Fruit fly (Drosophila melanogaster) whole organism, embryonic: ENCODE measurements around the gene qm.

Experiments
- Antp ChIP-seq: fragments of 200-800 bp; sonication (Bioruptor generic); optimal IDR thresholded peaks from 3 replicates; lab custom pipeline; 2016; ENCODE audit warnings: missing biosample characterization, missing genetic modification characterization
- Asciz ChIP-seq: fragments of 200-800 bp; sonication (Bioruptor generic); optimal IDR thresholded peaks from 2 replicates; lab custom pipeline; 2017; ENCODE audit warnings: missing biosample characterization, mild to moderate bottlenecking, missing genetic modification characterization, missing genetic modification reagents
- B-H2 ChIP-seq: fragments of 200-800 bp; sonication (Bioruptor generic); optimal IDR thresholded peaks from 2 replicates; lab custom pipeline; 2018; ENCODE audit warnings: missing biosample characterization, mild to moderate bottlenecking, missing genetic modification characterization
- CG10209 ChIP-seq: fragments of 200-800 bp; sonication (Bioruptor generic); optimal IDR thresholded peaks from 3 replicates; lab custom pipeline; 2017; ENCODE audit warnings: missing biosample characterization, mild to moderate bottlenecking, missing genetic modification characterization, missing genetic modification reagents
- CG10274 ChIP-seq: fragments of 200-800 bp; sonication (Bioruptor generic); optimal IDR thresholded peaks from 3 replicates; lab custom pipeline; 2017; ENCODE audit warnings: missing biosample characterization, mild to moderate bottlenecking, missing genetic modification characterization
- CG10366 ChIP-seq: fragments of 200-800 bp; sonication (Bioruptor generic); IDR thresholded peaks from 2 replicates; pipeline ENCODE4 v1.3.6; 2022; ENCODE audit warnings: missing biosample characterization, missing genetic modification characterization
- CG10543 ChIP-seq: fragments of 200-800 bp; sonication (Bioruptor generic); optimal IDR thresholded peaks from 3 replicates; lab custom pipeline; 2017; ENCODE audit warnings: missing biosample characterization, mild to moderate bottlenecking, missing genetic modification characterization, moderate library complexity
- CG10979 ChIP-seq: fragments of 200-800 bp; sonication (Bioruptor generic); optimal IDR thresholded peaks from 2 replicates; lab custom pipeline; 2018; ENCODE audit warnings: missing biosample characterization, mild to moderate bottlenecking, missing genetic modification characterization, moderate library complexity
- CG12744 ChIP-seq: fragments of 200-800 bp; sonication (Bioruptor generic); optimal IDR thresholded peaks from 2 replicates; lab custom pipeline; 2016; ENCODE audit warnings: missing biosample characterization, missing genetic modification characterization
- CG13894 ChIP-seq: fragments of 200-800 bp; sonication (Bioruptor generic); optimal IDR thresholded peaks from 3 replicates; lab custom pipeline; 2018; ENCODE audit warnings: missing biosample characterization, mild to moderate bottlenecking, missing genetic modification characterization, moderate library complexity
- CG14710 ChIP-seq: fragments of 200-800 bp; sonication (Bioruptor generic); optimal IDR thresholded peaks from 3 replicates; lab custom pipeline; 2019; ENCODE audit warnings: missing biosample characterization, mild to moderate bottlenecking, missing genetic modification characterization, moderate library complexity
- CG1603 ChIP-seq: fragments of 200-800 bp; sonication (Bioruptor generic); optimal IDR thresholded peaks from 2 replicates; lab custom pipeline; 2019; ENCODE audit warnings: missing biosample characterization, mild to moderate bottlenecking, missing genetic modification characterization, moderate library complexity
- CG17359 ChIP-seq: fragments of 200-800 bp; sonication (Bioruptor generic); optimal IDR thresholded peaks from 3 replicates; lab custom pipeline; 2018; ENCODE audit warnings: missing biosample characterization, mild to moderate bottlenecking, missing genetic modification characterization, moderate library complexity
- CG17829 ChIP-seq: fragments of 200-800 bp; optimal IDR thresholded peaks from 2 replicates; lab custom pipeline; 2019; ENCODE audit warnings: missing biosample characterization, mild to moderate bottlenecking, missing genetic modification characterization, moderate library complexity
- CG18262 ChIP-seq: fragments of 200-800 bp; optimal IDR thresholded peaks from 3 replicates; lab custom pipeline; 2019; ENCODE audit warnings: missing biosample characterization, mild to moderate bottlenecking, missing genetic modification characterization, moderate library complexity
- CG18599 ChIP-seq: fragments of 200-800 bp; sonication (Bioruptor generic); optimal IDR thresholded peaks from 3 replicates; lab custom pipeline; 2017; ENCODE audit warnings: missing biosample characterization, missing genetic modification characterization, mild to moderate bottlenecking, moderate library complexity, missing genetic modification reagents
- CG18764 ChIP-seq: fragments of 200-800 bp; sonication (Bioruptor generic); optimal IDR thresholded peaks from 3 replicates; lab custom pipeline; 2016; ENCODE audit warnings: missing biosample characterization, missing genetic modification characterization
- CG2678 ChIP-seq: fragments of 200-800 bp; sonication (Bioruptor generic); optimal IDR thresholded peaks from 3 replicates; lab custom pipeline; 2019; ENCODE audit warnings: missing biosample characterization, mild to moderate bottlenecking, missing genetic modification characterization, moderate library complexity
- CG2712 ChIP-seq: fragments of 200-800 bp; optimal IDR thresholded peaks from 3 replicates; lab custom pipeline; 2019; ENCODE audit warnings: missing biosample characterization, mild to moderate bottlenecking, missing genetic modification characterization, moderate library complexity
- CG3407 ChIP-seq: fragments of 200-800 bp; sonication (Bioruptor generic); optimal IDR thresholded peaks from 2 replicates; lab custom pipeline; 2018; ENCODE audit warnings: missing biosample characterization, mild to moderate bottlenecking, missing genetic modification characterization
- CG4424 ChIP-seq: fragments of 200-800 bp; sonication (Bioruptor generic); optimal IDR thresholded peaks from 3 replicates; lab custom pipeline; 2016; ENCODE audit warnings: missing biosample characterization, missing genetic modification characterization
- CG5245 ChIP-seq: fragments of 200-800 bp; sonication (Bioruptor generic); optimal IDR thresholded peaks from 3 replicates; lab custom pipeline; 2016; ENCODE audit warnings: missing biosample characterization, missing genetic modification characterization
- CG9215 ChIP-seq: fragments of 200-800 bp; sonication (Bioruptor generic); IDR thresholded peaks from 2 replicates; pipeline ENCODE4 v1.3.6; 2022; ENCODE audit warnings: missing biosample characterization, missing genetic modification characterization
- Elba2 ChIP-seq: fragments of 200-800 bp; sonication (Bioruptor generic); optimal IDR thresholded peaks from 3 replicates; lab custom pipeline; 2016; ENCODE audit warnings: missing biosample characterization, missing genetic modification characterization
- HLHmδ ChIP-seq: fragments of 200-800 bp; sonication (Bioruptor generic); optimal IDR thresholded peaks from 2 replicates; lab custom pipeline; 2018; ENCODE audit warnings: missing biosample characterization, mild to moderate bottlenecking, missing genetic modification characterization, moderate library complexity
- Hr51 ChIP-seq, 2 experiments: fragments of 200-800 bp; sonication (Bioruptor generic); optimal IDR thresholded peaks; 2 replicates in 1 of 2; 3 replicates in 1 of 2; lab custom pipeline; 2016 to 2018; ENCODE audit warnings: missing biosample characterization in 2 of 2, missing genetic modification characterization in 2 of 2, mild to moderate bottlenecking in 1 of 2, moderate library complexity in 1 of 2
- Hr78 ChIP-seq, 2 experiments: fragments of 200-800 bp in 1 of 2; fragments of >200 bp in 1 of 2; sonication (Bioruptor generic) in 1 of 2; optimal IDR thresholded peaks; 2 replicates each; lab custom pipeline; 2017 to 2019; ENCODE audit warnings: missing biosample characterization in 2 of 2, missing genetic modification characterization in 2 of 2, mild to moderate bottlenecking in 1 of 2, moderate library complexity in 1 of 2
- Hsf ChIP-seq: fragments of 200-800 bp; sonication (Bioruptor generic); optimal IDR thresholded peaks from 3 replicates; lab custom pipeline; 2016; ENCODE audit warnings: missing biosample characterization, missing genetic modification characterization
- Meics ChIP-seq: fragments of 200-800 bp; sonication (Bioruptor generic); optimal IDR thresholded peaks from 2 replicates; lab custom pipeline; 2017; ENCODE audit warnings: missing biosample characterization, mild to moderate bottlenecking, missing genetic modification characterization
- Six4 ChIP-seq: fragments of 200-800 bp; sonication (Bioruptor generic); optimal IDR thresholded peaks from 2 replicates; lab custom pipeline; 2016; ENCODE audit warnings: missing biosample characterization, missing genetic modification characterization
- Trl ChIP-seq, 3 experiments: fragments of >200 bp in 2 of 3; fragments of 200-800 bp in 1 of 3; sonication (Bioruptor generic) in 1 of 3; optimal IDR thresholded peaks; 2 replicates in 1 of 3; 3 replicates in 2 of 3; lab custom pipeline; 2016 to 2017; ENCODE audit warnings: missing biosample characterization in 1 of 3, missing genetic modification characterization in 1 of 3
- abd-A ChIP-seq: fragments of 200-800 bp; sonication (Bioruptor generic); optimal IDR thresholded peaks from 3 replicates; lab custom pipeline; 2019; ENCODE audit warnings: missing biosample characterization, mild to moderate bottlenecking, missing genetic modification characterization, moderate library complexity
- cad ChIP-seq: fragments of >200 bp; optimal IDR thresholded peaks from 2 replicates; lab custom pipeline; 2017; ENCODE audit warnings: missing biosample characterization, missing genetic modification characterization
- cg ChIP-seq: fragments of 200-800 bp; sonication (Bioruptor generic); optimal IDR thresholded peaks from 3 replicates; lab custom pipeline; 2019; ENCODE audit warnings: missing biosample characterization, mild to moderate bottlenecking, missing genetic modification characterization, moderate library complexity
- ems ChIP-seq: fragments of 200-800 bp; sonication (Bioruptor generic); optimal IDR thresholded peaks from 3 replicates; lab custom pipeline; 2016; ENCODE audit warnings: missing biosample characterization, missing genetic modification characterization
- exex ChIP-seq: fragments of 200-800 bp; sonication (Bioruptor generic); optimal IDR thresholded peaks from 4 replicates; lab custom pipeline; 2018; ENCODE audit warnings: missing biosample characterization, mild to moderate bottlenecking, missing genetic modification characterization, moderate library complexity
- klu ChIP-seq: fragments of 200-800 bp; sonication (Bioruptor generic); IDR thresholded peaks from 2 replicates; pipeline ENCODE4 v1.3.6; 2022; ENCODE audit warnings: missing biosample characterization, missing genetic modification characterization
- lov ChIP-seq, 2 experiments: fragments of 200-800 bp in 1 of 2; fragments of >200 bp in 1 of 2; sonication (Bioruptor generic) in 1 of 2; IDR thresholded peaks in 1 of 2; optimal IDR thresholded peaks in 1 of 2; 2 replicates in 1 of 2; 3 replicates in 1 of 2; pipeline versions ENCODE4 v1.3.6 to Lab custom; 2017 to 2022; ENCODE audit warnings: missing biosample characterization in 1 of 2, missing genetic modification characterization in 1 of 2
- mirr ChIP-seq: fragments of 200-800 bp; sonication (Bioruptor generic); optimal IDR thresholded peaks from 3 replicates; lab custom pipeline; 2018; ENCODE audit warnings: missing biosample characterization, mild to moderate bottlenecking, missing genetic modification characterization
- nmo ChIP-seq: fragments of 200-800 bp; sonication (Bioruptor generic); optimal IDR thresholded peaks from 2 replicates; lab custom pipeline; 2018; ENCODE audit warnings: missing biosample characterization, mild to moderate bottlenecking, missing genetic modification characterization, moderate library complexity
- org-1 ChIP-seq: fragments of 200-800 bp; sonication (Bioruptor generic); optimal IDR thresholded peaks from 2 replicates; lab custom pipeline; 2017; ENCODE audit warnings: missing biosample characterization, missing genetic modification characterization
- ranshi ChIP-seq: fragments of 200-800 bp; sonication (Bioruptor generic); IDR thresholded peaks from 2 replicates; pipeline ENCODE4 v1.3.6; 2022; ENCODE audit warnings: missing biosample characterization, missing genetic modification characterization
- shn ChIP-seq: fragments of 200-800 bp; sonication (Bioruptor generic); optimal IDR thresholded peaks from 3 replicates; lab custom pipeline; 2016; ENCODE audit warnings: missing biosample characterization, missing genetic modification characterization
- slbo ChIP-seq: fragments of 200-800 bp; sonication (Bioruptor generic); IDR thresholded peaks from 2 replicates; pipeline ENCODE4 v1.3.6; 2022; ENCODE audit warnings: missing biosample characterization, missing genetic modification characterization
- twi ChIP-seq: fragments of 200-800 bp; optimal IDR thresholded peaks from 2 replicates; lab custom pipeline; 2019; ENCODE audit warnings: missing biosample characterization, mild to moderate bottlenecking, missing genetic modification characterization, moderate library complexity
- zen ChIP-seq: fragments of 200-800 bp; sonication (Bioruptor generic); optimal IDR thresholded peaks from 3 replicates; lab custom pipeline; 2018; ENCODE audit warnings: missing biosample characterization, mild to moderate bottlenecking, missing genetic modification characterization, moderate library complexity

Gene qm

DNA sequence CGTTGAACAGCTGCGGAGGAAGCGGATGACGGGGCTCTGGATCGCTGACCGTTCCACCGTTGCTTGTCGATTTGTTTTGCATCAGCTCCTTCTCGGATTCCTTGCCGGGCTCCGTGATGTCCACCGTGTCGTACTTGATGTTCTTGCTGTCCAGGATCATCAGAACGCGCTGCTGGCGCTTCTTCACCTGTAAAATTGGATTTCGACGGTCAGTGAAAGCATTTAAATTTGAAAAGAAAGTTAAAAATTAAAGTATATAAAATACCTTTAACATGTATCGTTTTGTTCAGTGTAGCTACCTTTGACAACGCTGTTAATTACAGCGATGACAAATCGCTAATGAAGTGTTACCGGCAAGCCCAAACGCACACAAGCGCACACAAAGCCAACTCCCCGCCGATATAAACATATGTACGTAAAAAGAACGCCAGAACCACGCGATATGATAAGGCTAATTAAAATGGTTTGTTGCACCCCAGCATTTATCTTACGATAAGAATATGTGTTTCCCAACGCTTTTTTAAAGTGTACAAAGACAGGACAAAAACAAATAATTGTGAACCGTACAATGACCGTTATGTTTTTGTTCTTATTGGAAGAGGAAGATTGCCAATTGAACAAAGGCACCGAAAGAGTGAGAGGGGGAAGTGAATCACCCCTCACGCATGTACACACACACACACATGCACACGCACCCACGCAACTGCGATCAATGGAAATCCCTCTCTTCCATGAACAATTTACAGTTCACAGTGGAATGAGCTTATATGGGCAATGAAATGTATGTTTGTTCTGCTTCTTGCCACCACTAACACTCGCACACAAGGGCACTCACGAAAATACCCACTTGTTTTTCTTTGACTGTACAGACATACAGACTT lies 19.9 kb downstream of the qm start (continued):
- TF ChIP-seq HLHmδ: peak; percentile 7
- TF ChIP-seq CG17829 (tag; lab: Kevin White, UChicago): peak; percentile 20
- TF ChIP-seq abd-A (tag; lab: Kevin White, UChicago): peak; percentile 72
- TF ChIP-seq lov (optimal IDR thresholded peaks at IDR 0.05; lab: Kevin White, UChicago): no peak
- TF ChIP-seq lov (GFP tag; IDR thresholded peaks at IDR 0.05; lab: Robert Waterston, UW): 0 out of 3 replicates have a peak, but pooled peaks have one; percentile 29
- TF ChIP-seq nmo (GFP tag; lab: Kevin White, UChicago): peak; percentile 24
- TF ChIP-seq mirr (GFP tag; lab: Kevin White, UChicago): peak; percentile 94
- TF ChIP-seq zen: no peak
- TF ChIP-seq Elba2 (GFP tag; lab: Kevin White, UChicago): peak; percentile 93
- TF ChIP-seq CG3407 (GFP tag; lab: Kevin White, UChicago): no peak
- TF ChIP-seq ems (GFP tag; lab: Kevin White, UChicago): peak; percentile 31
- TF ChIP-seq twi (tag; lab: Kevin White, UChicago): no peak
- TF ChIP-seq exex: peak; percentile 88
- TF ChIP-seq CG10543 (GFP tag; lab: Kevin White, UChicago): peak; percentile 27
- peak; percentile 53 for TF ChIP-seq CG18599
- peak; percentile 46 for TF ChIP-seq klu (GFP tag; lab: Robert Waterston, UW)
- peak; percentile 94 for TF ChIP-seq cg (GFP tag; lab: Kevin White, UChicago)
- no peak for TF ChIP-seq CG9215 (GFP tag; lab: Robert Waterston, UW)
- TF ChIP-seq B-H2: no peak
- no peak for TF ChIP-seq cad (GFP tag; lab: Kevin White, UChicago)
- TF ChIP-seq CG10979 (tag; lab: Kevin White, UChicago): peak; percentile 24
- peak; percentile 1 for TF ChIP-seq Six4 (GFP tag; lab: Kevin White, UChicago)
- peak; percentile 35 for TF ChIP-seq CG10209
- peak; percentile 40; the same call in 1 of the 2 replicates for TF ChIP-seq CG10366 (GFP tag; lab: Robert Waterston, UW)
- peak; percentile 96 for TF ChIP-seq CG2712 (tag; lab: Kevin White, UChicago)
- peak; percentile 12 for TF ChIP-seq CG1603 (tag; lab: Kevin White, UChicago)
- TF ChIP-seq ranshi (GFP tag; lab: Robert Waterston, UW): no peak
- TF ChIP-seq Hr78 (GFP tag; optimal IDR thresholded peaks at IDR 0.05; lab: Kevin White, UChicago): peak in 1 of 2 experiments; percentile 47
- peak in 1 of 2 experiments; percentile 40 for TF ChIP-seq Hr51 (GFP tag; optimal IDR thresholded peaks at IDR 0.05; lab: Kevin White, UChicago)
- TF ChIP-seq CG14710 (tag; lab: Kevin White, UChicago): no peak
- TF ChIP-seq CG4424: peak; percentile 46
- peak; percentile 33 for TF ChIP-seq CG17359 (tag; lab: Kevin White, UChicago)
- no peak for TF ChIP-seq CG5245
- peak; percentile 45 for TF ChIP-seq CG2678 (tag; lab: Kevin White, UChicago)
- TF ChIP-seq Asciz (GFP tag; lab: Kevin White, UChicago): peak; percentile 20
- no peak for TF ChIP-seq CG13894 (tag; lab: Kevin White, UChicago)
- TF ChIP-seq Trl (optimal IDR thresholded peaks at IDR 0.05; lab: Kevin White, UChicago): peak in 1 of 2 experiments; percentile 19
- no peak for TF ChIP-seq Trl (GFP tag; optimal IDR thresholded peaks at IDR 0.05; lab: Kevin White, UChicago)
- TF ChIP-seq Antp: no peak
- TF ChIP-seq CG12744 (GFP tag; lab: Kevin White, UChicago): no peak
- peak; percentile 18 for TF ChIP-seq CG18262 (tag; lab: Kevin White, UChicago)
- TF ChIP-seq CG18764 (GFP tag; lab: Kevin White, UChicago): no peak
- peak; percentile 19 for TF ChIP-seq org-1 (GFP tag; lab: Kevin White, UChicago)
- peak; percentile 7 for TF ChIP-seq Hsf (GFP tag; lab: Kevin White, UChicago)
- peak; percentile 50 for TF ChIP-seq Meics (GFP tag; lab: Kevin White, UChicago)
- TF ChIP-seq CG10274 (GFP tag; lab: Kevin White, UChicago): peak; percentile 0
- no peak for TF ChIP-seq shn (GFP tag; lab: Kevin White, UChicago)
- TF ChIP-seq slbo (GFP tag; lab: Robert Waterston, UW): peak; percentile 45
